Worm (Caenorhabditis elegans) whole organism, L1 larva: ENCODE measurements around the gene Y48A6B.9.

Experiments used
- F16B12.6 ChIP-seq: fragments of 150-350 bp; optimal IDR thresholded peaks from 2 replicates; lab custom pipeline; 2014; ENCODE audit warnings: missing biosample characterization, missing genetic modification characterization
- Y116A8C.19 ChIP-seq: sonication (generic microtip); optimal IDR thresholded peaks from 2 replicates; lab custom pipeline; 2016; ENCODE audit warnings: missing compliant biosample characterization, missing genetic modification characterization, borderline replicate concordance
- aly-2 ChIP-seq: fragments of 150-350 bp; optimal IDR thresholded peaks from 2 replicates; lab custom pipeline; 2014; ENCODE audit warnings: missing biosample characterization, missing genetic modification characterization
- ceh-63 ChIP-seq: fragments of 200-800 bp; sonication (Bioruptor generic); optimal IDR thresholded peaks from 2 replicates; lab custom pipeline; 2018; ENCODE audit warnings: mild to moderate bottlenecking, missing genetic modification characterization, missing compliant biosample characterization
- ceh-82 ChIP-seq, 3 experiments: fragments of 150-350 bp in 1 of 3; sonication (generic microtip) in 2 of 3; optimal IDR thresholded peaks; 2 replicates each; lab custom pipeline; 2014 to 2017; ENCODE audit warnings: missing biosample characterization in 3 of 3, missing genetic modification characterization in 3 of 3
- ceh-88 ChIP-seq: fragments of 200-800 bp; sonication (Bioruptor generic); IDR thresholded peaks from 2 replicates; pipeline ENCODE4 v1.3.6; 2022; ENCODE audit warnings: missing genetic modification characterization, missing compliant biosample characterization
- ceh-90 ChIP-seq: sonication (generic microtip); optimal IDR thresholded peaks from 2 replicates; lab custom pipeline; 2016; ENCODE audit warnings: missing genetic modification characterization, missing compliant biosample characterization
- ces-1 ChIP-seq: fragments of 150-350 bp; optimal IDR thresholded peaks from 2 replicates; lab custom pipeline; 2014; ENCODE audit warnings: missing biosample characterization, missing genetic modification reagents, missing genetic modification characterization
- dsc-1 ChIP-seq: sonication (generic microtip); optimal IDR thresholded peaks from 2 replicates; lab custom pipeline; 2016; ENCODE audit warnings: mild to moderate bottlenecking, missing genetic modification characterization, missing compliant biosample characterization
- efl-1 ChIP-seq, 4 experiments: fragments of 150-350 bp; optimal IDR thresholded peaks in 3 of 4; peaks in 1 of 4; 1 replicate in 1 of 4; 2 replicates in 3 of 4; lab custom pipeline; 2014; ENCODE audit warnings: missing biosample characterization in 2 of 4, missing genetic modification characterization in 2 of 4, missing genetic modification reagents in 2 of 4
- elt-3 ChIP-seq, 6 experiments: fragments of 150-350 bp in 1 of 6; sonication (generic microtip); optimal IDR thresholded peaks; 2 replicates each; lab custom pipeline; 2017 to 2018; ENCODE audit warnings: missing biosample characterization in 6 of 6, missing genetic modification characterization in 6 of 6, inconsistent platforms in 1 of 6
- ets-5 ChIP-seq: fragments of 200-800 bp; sonication (Bioruptor generic); IDR thresholded peaks from 2 replicates; pipeline ENCODE4 v1.3.6; 2022; ENCODE audit warnings: missing genetic modification characterization, missing compliant biosample characterization
- fkh-10 ChIP-seq: sonication (generic microtip); optimal IDR thresholded peaks from 2 replicates; lab custom pipeline; 2017; ENCODE audit warnings: missing biosample characterization, missing genetic modification reagents, missing genetic modification characterization
- fos-1 ChIP-seq: fragments of 150-350 bp; optimal IDR thresholded peaks from 2 replicates; lab custom pipeline; 2014; ENCODE audit warnings: missing biosample characterization, missing genetic modification characterization
- hlh-17 ChIP-seq: fragments of 200-800 bp; sonication (Bioruptor generic); optimal IDR thresholded peaks from 2 replicates; lab custom pipeline; 2018; ENCODE audit warnings: missing genetic modification characterization, mild to moderate bottlenecking, missing compliant biosample characterization, moderate library complexity, borderline replicate concordance
- hlh-4 ChIP-seq: sonication (generic microtip); optimal IDR thresholded peaks from 2 replicates; lab custom pipeline; 2016; ENCODE audit warnings: mild to moderate bottlenecking, missing genetic modification characterization, missing compliant biosample characterization
- hpl-2 ChIP-seq: fragments of 150-350 bp; optimal IDR thresholded peaks from 2 replicates; lab custom pipeline; 2014; ENCODE audit warnings: missing biosample characterization, missing genetic modification reagents, missing genetic modification characterization
- irx-1 ChIP-seq: sonication (generic microtip); optimal IDR thresholded peaks from 2 replicates; lab custom pipeline; 2016; ENCODE audit warnings: missing genetic modification characterization, missing compliant biosample characterization
- isw-1 ChIP-seq: fragments of 200-800 bp; sonication (Bioruptor generic); IDR thresholded peaks from 2 replicates; pipeline ENCODE4 v1.3.6; 2022; ENCODE audit warnings: missing genetic modification characterization, missing compliant biosample characterization
- jun-1 ChIP-seq: fragments of 150-350 bp; optimal IDR thresholded peaks from 2 replicates; lab custom pipeline; 2014; ENCODE audit warnings: missing biosample characterization, missing genetic modification reagents, missing genetic modification characterization
- lin-14 ChIP-seq: fragments of 200-800 bp; sonication (Bioruptor generic); optimal IDR thresholded peaks from 2 replicates; lab custom pipeline; 2018; ENCODE audit warnings: mild to moderate bottlenecking, missing genetic modification characterization, moderate library complexity, missing compliant biosample characterization
- lin-15B ChIP-seq: fragments of 150-350 bp; sonication (generic microtip); optimal IDR thresholded peaks from 3 replicates; lab custom pipeline; 2014; ENCODE audit warnings: missing biosample characterization, missing genetic modification characterization
- lin-35 ChIP-seq, 2 experiments: fragments of 150-350 bp; optimal IDR thresholded peaks; 2 replicates each; lab custom pipeline; 2014; ENCODE audit warnings: missing biosample characterization in 2 of 2, missing genetic modification characterization in 2 of 2, missing genetic modification reagents in 2 of 2
- lsy-2 ChIP-seq, 2 experiments: fragments of 150-350 bp; optimal IDR thresholded peaks; 2 replicates each; lab custom pipeline; 2014; ENCODE audit warnings: missing biosample characterization in 2 of 2, missing genetic modification characterization in 2 of 2
- mdl-1 ChIP-seq, 2 experiments: fragments of 150-350 bp; optimal IDR thresholded peaks; 2 replicates each; lab custom pipeline; 2014 to 2017; ENCODE audit warnings: missing biosample characterization in 2 of 2, missing genetic modification characterization in 2 of 2, inconsistent platforms in 1 of 2
- mef-2 ChIP-seq: fragments of 150-350 bp; optimal IDR thresholded peaks from 2 replicates; lab custom pipeline; 2014; ENCODE audit warnings: missing biosample characterization, missing genetic modification characterization
- nhr-11 ChIP-seq: fragments of 150-350 bp; optimal IDR thresholded peaks from 2 replicates; lab custom pipeline; 2014; ENCODE audit warnings: missing biosample characterization, missing genetic modification characterization
- nhr-19 ChIP-seq: fragments of 200-800 bp; sonication (Bioruptor generic); conservative IDR thresholded peaks from 2 replicates; pipeline ENCODE4 v1.3.6; 2022; ENCODE audit warnings: missing genetic modification characterization, missing compliant biosample characterization
- nhr-47 ChIP-seq: sonication (generic microtip); optimal IDR thresholded peaks from 2 replicates; lab custom pipeline; 2016; ENCODE audit warnings: mild to moderate bottlenecking, missing genetic modification characterization, moderate library complexity, missing compliant biosample characterization
- nhr-76 ChIP-seq: sonication (generic microtip); optimal IDR thresholded peaks from 2 replicates; lab custom pipeline; 2017; ENCODE audit warnings: missing biosample characterization, missing genetic modification characterization
- nhr-85 ChIP-seq: sonication (generic microtip); peaks from one replicate; lab custom pipeline; 2016; ENCODE audit warnings: missing genetic modification characterization, inconsistent platforms, missing compliant biosample characterization
- nhr-90 ChIP-seq: sonication (generic microtip); optimal IDR thresholded peaks from 2 replicates; lab custom pipeline; 2016; ENCODE audit warnings: mild to moderate bottlenecking, missing genetic modification characterization, missing compliant biosample characterization; ENCODE audit not compliant: poor library complexity
- pag-3 ChIP-seq: sonication (generic microtip); optimal IDR thresholded peaks from 2 replicates; lab custom pipeline; 2017; ENCODE audit warnings: missing genetic modification characterization, mild to moderate bottlenecking, missing compliant biosample characterization, antibody characterized with exemption, borderline replicate concordance; ENCODE audit not compliant: insufficient read depth
- pax-3 ChIP-seq: fragments of 200-800 bp; sonication (Bioruptor generic); optimal IDR thresholded peaks from 2 replicates; lab custom pipeline; 2018; ENCODE audit warnings: mild to moderate bottlenecking, missing genetic modification characterization, moderate library complexity, missing compliant biosample characterization
- pqm-1 ChIP-seq: sonication (generic microtip); optimal IDR thresholded peaks from 3 replicates; lab custom pipeline; 2017; ENCODE audit warnings: missing biosample characterization, missing genetic modification characterization
- rnt-1 ChIP-seq: sonication (generic microtip); optimal IDR thresholded peaks from 2 replicates; lab custom pipeline; 2016; ENCODE audit warnings: mild to moderate bottlenecking, missing genetic modification characterization, moderate library complexity, missing compliant biosample characterization
- sox-4 ChIP-seq: sonication (generic microtip); optimal IDR thresholded peaks from 2 replicates; lab custom pipeline; 2016; ENCODE audit warnings: missing genetic modification characterization, missing compliant biosample characterization
- sptf-1 ChIP-seq: fragments of 150-350 bp; optimal IDR thresholded peaks from 2 replicates; lab custom pipeline; 2014; ENCODE audit warnings: missing biosample characterization, missing genetic modification characterization
- tbx-2 ChIP-seq: sonication (generic microtip); optimal IDR thresholded peaks from 2 replicates; lab custom pipeline; 2016; ENCODE audit warnings: missing genetic modification characterization, missing compliant biosample characterization
- unc-130 ChIP-seq: fragments of 150-350 bp; optimal IDR thresholded peaks from 2 replicates; lab custom pipeline; 2017; ENCODE audit warnings: missing biosample characterization, missing genetic modification characterization, inconsistent platforms
- unc-30 ChIP-seq: sonication (generic microtip); optimal IDR thresholded peaks from 2 replicates; lab custom pipeline; 2017; ENCODE audit warnings: missing biosample characterization, missing genetic modification characterization
- unc-98 ChIP-seq: fragments of 200-800 bp; sonication (Bioruptor generic); IDR thresholded peaks from 2 replicates; pipeline ENCODE4 v1.3.6; 2022; ENCODE audit warnings: missing genetic modification characterization, missing compliant biosample characterization
- zip-4 ChIP-seq: fragments of 200-800 bp; sonication (Bioruptor generic); optimal IDR thresholded peaks from 2 replicates; lab custom pipeline; 2018; ENCODE audit warnings: mild to moderate bottlenecking, missing genetic modification characterization, moderate library complexity, missing compliant biosample characterization

Gene Y48A6B.9

ce11 chrIII:11063259-11063658 lies 30.3 kb downstream of the Y48A6B.9 start, which contains the start of gene rsa-2 (continued):
- TF ChIP-seq hpl-2 (GFP tag; lab: Kevin White, UChicago): no peak
- peak; percentile 53 for TF ChIP-seq isw-1
- TF ChIP-seq lin-14 (GFP tag; lab: Kevin White, UChicago): peak; percentile 53
- peak; percentile 41 for TF ChIP-seq irx-1 (tag; lab: Kevin White, UChicago)
- TF ChIP-seq elt-3 (tag; optimal IDR thresholded peaks at IDR 0.05; lab: Kevin White, UChicago): no peak
- no peak for TF ChIP-seq nhr-85 (tag; lab: Kevin White, UChicago)
- peak; percentile 46 for TF ChIP-seq pax-3 (tag; lab: Kevin White, UChicago)
- TF ChIP-seq nhr-76 (tag; lab: Kevin White, UChicago): no peak
- TF ChIP-seq ceh-82 (tag; optimal IDR thresholded peaks at IDR 0.05; lab: Kevin White, UChicago): peak; percentile 50 to 70 (median 67)
- peak; percentile 67 for TF ChIP-seq tbx-2 (tag; lab: Kevin White, UChicago)
- peak; percentile 89 for TF ChIP-seq dsc-1 (tag; lab: Kevin White, UChicago)
- no peak for TF ChIP-seq Y116A8C.19 (tag; lab: Kevin White, UChicago)
- TF ChIP-seq jun-1 (tag; lab: Kevin White, UChicago): peak; percentile 60
- TF ChIP-seq ceh-90 (tag; lab: Kevin White, UChicago): no peak
- TF ChIP-seq nhr-47 (tag; lab: Kevin White, UChicago): peak; percentile 80
- no peak for TF ChIP-seq hlh-17 (GFP tag; lab: Kevin White, UChicago)
- TF ChIP-seq pqm-1 (tag; lab: Kevin White, UChicago): no peak
- peak; percentile 53; the same call in 1 of the 2 replicates for TF ChIP-seq unc-98 (GFP tag; lab: Robert Waterston, UW)
- TF ChIP-seq unc-130 (tag; lab: Kevin White, UChicago): no peak
- peak; percentile 85 for TF ChIP-seq rnt-1 (tag; lab: Kevin White, UChicago)
- no peak for TF ChIP-seq sptf-1 (tag; lab: Kevin White, UChicago)
- TF ChIP-seq ceh-63 (GFP tag; lab: Kevin White, UChicago): no peak
- TF ChIP-seq aly-2: peak; percentile 29
- no peak for TF ChIP-seq nhr-11
- no peak for TF ChIP-seq zip-4 (GFP tag; lab: Kevin White, UChicago)
- TF ChIP-seq mdl-1 (tag; optimal IDR thresholded peaks at IDR 0.05; lab: Kevin White, UChicago): peak in 1 of 2 experiments; percentile 30
- TF ChIP-seq nhr-19: peak; percentile 59
- TF ChIP-seq lsy-2 (tag; optimal IDR thresholded peaks at IDR 0.05; lab: Kevin White, UChicago): peak; percentile 64 to 70
- TF ChIP-seq ets-5: no peak
- TF ChIP-seq fos-1 (tag; lab: Kevin White, UChicago): no peak
- no peak for TF ChIP-seq ceh-88 (GFP tag; lab: Robert Waterston, UW)
- no peak for TF ChIP-seq hlh-4
- peak; percentile 44 for TF ChIP-seq nhr-90 (tag; lab: Kevin White, UChicago)
- no peak for TF ChIP-seq ces-1
- TF ChIP-seq F16B12.6 (tag; lab: Kevin White, UChicago): peak; percentile 99
- TF ChIP-seq pag-3 (tag; lab: Kevin White, UChicago): no peak
- TF ChIP-seq efl-1 (optimal IDR thresholded peaks at IDR 0.05; lab: Kevin White, UChicago): peak; percentile 82 to 95
- peak; percentile 96 to 100 for TF ChIP-seq efl-1 (GFP tag; optimal IDR thresholded peaks at IDR 0.05 in 1 of 2; lab: Kevin White, UChicago)
- peak; percentile 24 for TF ChIP-seq lin-15B (tag; lab: Kevin White, UChicago)
- no peak for TF ChIP-seq fkh-10 (GFP tag; lab: Kevin White, UChicago)
- no peak for TF ChIP-seq mef-2
- peak; percentile 90 to 96 for TF ChIP-seq lin-35 (GFP tag; optimal IDR thresholded peaks at IDR 0.05; lab: Kevin White, UChicago)

ce11 chrIII:11064576-11064975 lies 31.6 kb downstream of the Y48A6B.9 start:
- TF ChIP-seq aly-2 (no peak), tbx-2 (tag; lab: Kevin White, UChicago) (no peak), sox-4 (tag; lab: Kevin White, UChicago) (no peak), pax-3 (tag; lab: Kevin White, UChicago) (no peak), isw-1 (no peak), unc-30 (no peak), efl-1 (optimal IDR thresholded peaks at IDR 0.05; lab: Kevin White, UChicago) (no peak), efl-1 (GFP tag; optimal IDR thresholded peaks at IDR 0.05 in 1 of 2; lab: Kevin White, UChicago) (no peak)
- TF ChIP-seq, all 84 proteins: peak for 0
